Worm (Caenorhabditis elegans) whole organism, L2 larva: ENCODE data around the gene fbxa-112.
"Not testable (repeated sequence)": the region's sequence is repeated elsewhere in the genome, so short reads cannot be mapped to it uniquely, and the experiment has no call there.

Source experiments
- R02D3.7 ChIP-seq: fragments of 150-350 bp; optimal IDR thresholded peaks from 2 replicates; lab custom pipeline; 2014; ENCODE audit warnings: missing biosample characterization, missing genetic modification characterization
- Y55F3AM.14 ChIP-seq: fragments of 200-800 bp; sonication (Bioruptor generic); optimal IDR thresholded peaks from 2 replicates; lab custom pipeline; 2018; ENCODE audit warnings: mild to moderate bottlenecking, missing genetic modification characterization, missing compliant biosample characterization
- alr-1 ChIP-seq: fragments of 150-350 bp; optimal IDR thresholded peaks from 2 replicates; lab custom pipeline; 2014; ENCODE audit warnings: missing biosample characterization, missing genetic modification characterization
- ama-1 ChIP-seq: fragments of 150-350 bp; optimal IDR thresholded peaks from 2 replicates; lab custom pipeline; 2018; ENCODE audit warnings: inconsistent platforms
- blmp-1 ChIP-seq: sonication (generic microtip); optimal IDR thresholded peaks from 2 replicates; lab custom pipeline; 2017; ENCODE audit warnings: missing genetic modification characterization, mild to moderate bottlenecking, missing compliant biosample characterization, antibody characterized with exemption, moderate library complexity; ENCODE audit not compliant: insufficient read depth
- ceh-82 ChIP-seq: fragments of 150-350 bp; optimal IDR thresholded peaks from 2 replicates; lab custom pipeline; 2014; ENCODE audit warnings: missing biosample characterization, missing genetic modification characterization
- egl-27 ChIP-seq: sonication (generic microtip); optimal IDR thresholded peaks from 3 replicates; lab custom pipeline; 2017; ENCODE audit warnings: missing biosample characterization, missing genetic modification reagents, missing genetic modification characterization
- lin-39 ChIP-seq: fragments of 150-350 bp; optimal IDR thresholded peaks from 2 replicates; lab custom pipeline; 2014; ENCODE audit warnings: missing biosample characterization, missing genetic modification reagents, missing genetic modification characterization
- nhr-21 ChIP-seq: fragments of 150-350 bp; optimal IDR thresholded peaks from 2 replicates; lab custom pipeline; 2014; ENCODE audit warnings: missing biosample characterization, missing genetic modification characterization
- nhr-23 ChIP-seq: fragments of 150-350 bp; optimal IDR thresholded peaks from 2 replicates; lab custom pipeline; 2014; ENCODE audit warnings: missing biosample characterization, missing genetic modification reagents, missing genetic modification characterization
- sma-9 ChIP-seq, 2 experiments: fragments of 150-350 bp in 1 of 2; sonication (generic microtip) in 1 of 2; optimal IDR thresholded peaks; 2 replicates each; lab custom pipeline; 2014 to 2016; ENCODE audit warnings: missing genetic modification characterization in 2 of 2, mild to moderate bottlenecking in 1 of 2, missing biosample characterization in 1 of 2, missing compliant biosample characterization in 1 of 2, missing genetic modification reagents in 1 of 2, moderate library complexity in 1 of 2
- unc-62 ChIP-seq: fragments of 150-350 bp; optimal IDR thresholded peaks from 2 replicates; lab custom pipeline; 2014; ENCODE audit warnings: missing biosample characterization, missing genetic modification reagents, missing genetic modification characterization

DNA sequence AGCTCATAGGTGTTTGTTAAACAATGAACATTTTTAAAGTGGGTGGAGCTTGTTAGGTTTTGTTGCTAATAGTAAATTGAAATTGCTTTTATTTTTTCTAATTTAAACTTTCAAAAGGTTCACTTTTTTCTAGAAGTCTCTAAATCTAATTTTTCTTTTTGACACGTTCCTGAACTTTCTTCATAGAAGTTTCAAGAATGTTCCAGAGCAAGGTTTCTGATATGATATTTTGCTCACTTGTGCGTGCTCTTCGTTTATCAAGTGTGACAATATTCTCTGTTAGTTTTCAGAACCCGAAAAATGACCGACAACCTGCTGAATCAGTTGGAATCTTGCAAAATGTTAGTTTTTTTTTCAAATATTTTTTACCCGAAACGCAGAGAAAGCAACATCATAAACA is 9.2 kb downstream of the fbxa-112 start, which contains the start of gene fbxa-148:
- TF ChIP-seq R02D3.7; lin-39; nhr-21 (tag; lab: Kevin White, UChicago); alr-1 (tag; lab: Kevin White, UChicago); Y55F3AM.14 (GFP tag; lab: Kevin White, UChicago); unc-62 (GFP tag; lab: Kevin White, UChicago); sma-9 (GFP tag; optimal IDR thresholded peaks at IDR 0.05; lab: Kevin White, UChicago); sma-9 (tag; optimal IDR thresholded peaks at IDR 0.05; lab: Kevin White, UChicago); egl-27 (tag; lab: Kevin White, UChicago); ama-1 (lab: Kevin White, UChicago); nhr-23 (tag; lab: Kevin White, UChicago); ceh-82 (tag; lab: Kevin White, UChicago); blmp-1 (tag; lab: Kevin White, UChicago): not testable (repeated sequence)
